Fruit fly (Drosophila melanogaster): Measurements from ENCODE around the gene atk.

The atk gene

dm6 chr3L:20405971-20406948 lies 58.4 kb downstream of the atk start (continued):
- TF ChIP-seq HHEX (GFP tag; optimal IDR thresholded peaks at IDR 0.05) = no peak
- no peak for TF ChIP-seq CG18011 (GFP tag; optimal IDR thresholded peaks at IDR 0.05)
- no peak for TF ChIP-seq knrl (GFP tag; IDR thresholded peaks at IDR 0.05; ENCODE audit: partially characterized antibody)
- peak; percentile 72 for TF ChIP-seq Vsx1 (GFP tag; optimal IDR thresholded peaks at IDR 0.05)
- peak; percentile 24 for TF ChIP-seq Fer3 (tag; optimal IDR thresholded peaks at IDR 0.05)
- peak; percentile 5 for TF ChIP-seq CG5180 (GFP tag; optimal IDR thresholded peaks at IDR 0.05)
- no peak for TF ChIP-seq CG1233 (GFP tag; optimal IDR thresholded peaks at IDR 0.05)
- TF ChIP-seq CG9797 (GFP tag; optimal IDR thresholded peaks at IDR 0.05) = no peak
- TF ChIP-seq sqz (GFP tag; optimal IDR thresholded peaks at IDR 0.05) = peak; percentile 27
- TF ChIP-seq CG6689 (GFP tag; IDR thresholded peaks at IDR 0.05) = no peak
- peak; percentile 67 for TF ChIP-seq salm (tag; optimal IDR thresholded peaks at IDR 0.05)
- no peak for TF ChIP-seq CG10147 (GFP tag; optimal IDR thresholded peaks at IDR 0.05)
- no peak for TF ChIP-seq row (GFP tag; IDR thresholded peaks at IDR 0.05)
- no peak for TF ChIP-seq CG1024 (GFP tag; IDR thresholded peaks at IDR 0.05)
- no peak for TF ChIP-seq CG4424 (GFP tag; optimal IDR thresholded peaks at IDR 0.05)
- no peak for TF ChIP-seq CG12391 (tag; optimal IDR thresholded peaks at IDR 0.05)
- no peak for TF ChIP-seq NK7.1 (GFP tag; optimal IDR thresholded peaks at IDR 0.05)
- peak; percentile 79 for TF ChIP-seq grn (GFP tag; optimal IDR thresholded peaks at IDR 0.05)
- no peak for TF ChIP-seq gt (GFP tag; IDR thresholded peaks at IDR 0.05)
- TF ChIP-seq CG9609 (GFP tag; optimal IDR thresholded peaks at IDR 0.05) = no peak
- no peak for TF ChIP-seq YL-1 (GFP tag; optimal IDR thresholded peaks at IDR 0.05)
- TF ChIP-seq Antp (GFP tag; optimal IDR thresholded peaks at IDR 0.05) = no peak
- no peak for TF ChIP-seq pnt (GFP tag; optimal IDR thresholded peaks at IDR 0.05)
- TF ChIP-seq ase (GFP tag; IDR thresholded peaks at IDR 0.05) = no peak
- no peak for TF ChIP-seq shn (GFP tag; optimal IDR thresholded peaks at IDR 0.05)
- TF ChIP-seq ems (GFP tag; optimal IDR thresholded peaks at IDR 0.05) = no peak
- no peak for TF ChIP-seq Ets97D (GFP tag; optimal IDR thresholded peaks at IDR 0.05)
- no peak for TF ChIP-seq CG9215 (GFP tag; IDR thresholded peaks at IDR 0.05)
- TF ChIP-seq nmo (GFP tag; optimal IDR thresholded peaks at IDR 0.05) = no peak
- TF ChIP-seq Ptx1 (GFP tag; IDR thresholded peaks at IDR 0.05) = no peak
- TF ChIP-seq CG6683 (GFP tag; optimal IDR thresholded peaks at IDR 0.05) = no peak
- no peak for TF ChIP-seq Lhr (GFP tag; optimal IDR thresholded peaks at IDR 0.05)
- TF ChIP-seq lola (GFP tag; optimal IDR thresholded peaks at IDR 0.05) = peak in 1 of 3 experiments; percentile 64
- TF ChIP-seq cg (GFP tag; optimal IDR thresholded peaks at IDR 0.05) = no peak
- peak; percentile 20 for TF ChIP-seq tap (tag; optimal IDR thresholded peaks at IDR 0.05)
- no peak for TF ChIP-seq Dfd (GFP tag; optimal IDR thresholded peaks at IDR 0.05)
- TF ChIP-seq pum (GFP tag; optimal IDR thresholded peaks at IDR 0.05) = no peak
- TF ChIP-seq CG7786 (GFP tag; optimal IDR thresholded peaks at IDR 0.05) = no peak
- peak; percentile 60 for TF ChIP-seq CrebB (tag; optimal IDR thresholded peaks at IDR 0.05)
- TF ChIP-seq CG12071 (GFP tag; optimal IDR thresholded peaks at IDR 0.05) = peak; percentile 27
- TF ChIP-seq az2 (GFP tag; optimal IDR thresholded peaks at IDR 0.05) = no peak
- TF ChIP-seq CG2202 (tag; optimal IDR thresholded peaks at IDR 0.05) = no peak
- no peak for TF ChIP-seq stwl (tag; optimal IDR thresholded peaks at IDR 0.05)
- no peak for TF ChIP-seq vnd (GFP tag; IDR thresholded peaks at IDR 0.05; ENCODE audit: partially characterized antibody)
- TF ChIP-seq dati (GFP tag; IDR thresholded peaks at IDR 0.05) = no peak
- no peak for TF ChIP-seq CG1647 (GFP tag; optimal IDR thresholded peaks at IDR 0.05)
- no peak for TF ChIP-seq CG7839 (tag; optimal IDR thresholded peaks at IDR 0.05)
- TF ChIP-seq sug (tag; optimal IDR thresholded peaks at IDR 0.05) = peak; percentile 18
- no peak for TF ChIP-seq CG16815 (GFP tag; optimal IDR thresholded peaks at IDR 0.05)
